Worm (Caenorhabditis elegans): ENCODE data around the gene cnc-9.

cnc-9 gene

DNA sequence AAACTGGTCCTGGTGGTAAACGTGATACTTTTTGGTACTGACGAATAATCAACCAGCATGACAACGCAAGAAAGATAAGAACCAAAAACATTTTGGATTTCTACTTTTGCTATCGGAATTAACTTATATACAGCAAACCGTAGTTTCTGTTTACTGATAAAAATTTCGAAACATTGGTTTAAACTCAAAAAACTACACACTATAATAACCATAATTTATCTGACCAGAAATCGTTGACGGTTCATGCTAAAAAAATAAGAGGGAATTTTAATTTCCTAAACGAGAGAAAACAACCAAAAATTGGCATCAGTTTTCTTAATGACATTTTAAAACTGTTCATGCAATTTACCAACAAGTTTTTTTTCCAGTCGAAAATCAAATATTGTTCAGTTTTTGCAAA lies 38.3 kb downstream of the cnc-9 start, which contains the start of gene cyp-35A1:
Gene cyp-35A1, minus strand, starts transcription at position 101 of the 400 bp plus-strand sequence.
- TF ChIP-seq Y105C5A.15 (GFP tag; IDR thresholded peaks at IDR 0.05) (no peak), spr-1 (tag; optimal IDR thresholded peaks at IDR 0.05) (no peak), egl-43 (GFP tag; IDR thresholded peaks at IDR 0.05) (no peak), cey-2 (tag; optimal IDR thresholded peaks at IDR 0.05; ENCODE audit: borderline replicate concordance, insufficient read depth) (no peak), dmd-8 (GFP tag; IDR thresholded peaks at IDR 0.05) (no peak), fkh-10 (GFP tag; optimal IDR thresholded peaks at IDR 0.05) (no peak), ceh-44 (GFP tag; IDR thresholded peaks at IDR 0.05) (no peak), nhr-28 (tag; optimal IDR thresholded peaks at IDR 0.05) (no peak), daf-19 (GFP tag; conservative IDR thresholded peaks at IDR 0.05) (no peak), tra-1 (GFP tag; IDR thresholded peaks at IDR 0.05) (no peak), T20F7.1 (GFP tag; optimal IDR thresholded peaks at IDR 0.05) (no peak), Y75B8A.6 (GFP tag; IDR thresholded peaks at IDR 0.05) (no peak), ctbp-1 (GFP tag; IDR thresholded peaks at IDR 0.05) (no peak), fos-1 (tag; optimal IDR thresholded peaks at IDR 0.05) (no peak)

DNA sequence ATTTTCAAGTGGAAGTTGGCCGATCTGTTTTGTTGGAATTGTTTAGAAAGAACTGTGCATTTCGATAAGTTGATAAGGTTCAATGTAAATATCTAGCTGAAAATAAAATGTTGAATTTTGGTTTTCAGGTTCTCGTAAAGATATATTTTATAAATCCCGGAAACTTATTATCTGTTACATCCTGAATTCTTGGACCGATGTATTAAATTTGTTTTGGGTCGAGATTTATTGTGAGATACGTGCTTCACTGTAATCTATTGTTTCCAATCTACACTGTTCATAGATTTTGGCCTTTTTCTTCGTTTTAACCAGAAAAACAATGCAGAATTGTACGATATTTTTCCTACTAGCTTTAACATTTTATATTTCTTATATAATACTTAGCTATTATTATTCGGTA lies 42.9 kb downstream of the cnc-9 start, which contains the start of gene C03G6.6:
Gene C03G6.6, plus strand, starts transcription at position 301 of the 400 bp plus-strand sequence.
- no peak for TF ChIP-seq lin-15B (tag; optimal IDR thresholded peaks at IDR 0.05)
- TF ChIP-seq R02D3.7 (tag; optimal IDR thresholded peaks at IDR 0.05): no peak
- TF ChIP-seq mxl-3 (GFP tag; optimal IDR thresholded peaks at IDR 0.05): no peak
- TF ChIP-seq mxl-2 (GFP tag; conservative IDR thresholded peaks at IDR 0.05): no peak
- no peak for TF ChIP-seq lir-3 (tag; optimal IDR thresholded peaks at IDR 0.05)
- TF ChIP-seq zip-11 (GFP tag; IDR thresholded peaks at IDR 0.05): no peak
- TF ChIP-seq nhr-111 (GFP tag; optimal IDR thresholded peaks at IDR 0.05): no peak
- TF ChIP-seq snpc-4 (tag; optimal IDR thresholded peaks at IDR 0.05): no peak
- no peak for TF ChIP-seq gei-8 (GFP tag; optimal IDR thresholded peaks at IDR 0.05)

DNA sequence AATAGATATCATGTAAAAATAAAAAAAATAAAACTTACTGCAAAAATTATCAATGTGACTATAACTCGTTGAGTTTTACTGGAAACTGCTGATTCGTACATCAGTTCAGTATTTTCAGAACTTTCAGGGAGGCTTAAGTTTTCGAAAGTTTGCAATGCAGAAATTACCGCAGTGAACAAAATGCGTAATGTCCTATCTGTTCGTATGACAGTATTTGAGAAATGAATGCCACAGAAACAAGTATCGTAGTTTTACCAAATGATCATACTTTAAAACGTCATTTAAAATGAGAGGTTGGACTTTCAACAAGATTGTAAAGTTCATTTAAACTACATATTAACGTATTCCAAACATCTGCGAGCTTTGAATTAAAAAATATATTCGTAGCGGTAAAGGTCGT lies 43.3 kb downstream of the cnc-9 start, which contains the start of gene C03G6.21:
Gene C03G6.21, minus strand, starts transcription at position 101 of the 400 bp plus-strand sequence.
- no peak for TF ChIP-seq hmg-1.1 (GFP tag; IDR thresholded peaks at IDR 0.05)

DNA sequence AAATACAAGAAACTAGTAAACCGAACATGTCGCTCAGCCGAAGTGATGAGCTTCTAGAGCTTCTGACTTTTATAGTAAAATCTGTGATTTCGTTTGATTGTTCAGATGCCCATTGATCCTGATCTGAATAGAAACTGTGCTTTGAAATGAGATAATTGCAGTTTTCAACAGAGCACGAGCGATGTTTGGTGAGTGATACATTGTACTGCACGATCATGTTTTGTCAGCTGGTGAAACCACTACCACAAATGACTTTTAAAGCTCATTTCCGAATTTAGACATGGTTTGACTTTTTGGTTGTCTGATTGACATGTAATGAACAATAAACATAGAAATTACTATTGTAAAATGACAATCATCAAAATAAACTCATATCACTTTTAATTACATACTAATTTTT lies 44.5 kb downstream of the cnc-9 start, which contains the start of gene tag-293:
Gene tag-293, minus strand, starts transcription at position 101 of the 400 bp plus-strand sequence.
- TF ChIP-seq vab-7 (GFP tag; IDR thresholded peaks at IDR 0.05): no peak

DNA sequence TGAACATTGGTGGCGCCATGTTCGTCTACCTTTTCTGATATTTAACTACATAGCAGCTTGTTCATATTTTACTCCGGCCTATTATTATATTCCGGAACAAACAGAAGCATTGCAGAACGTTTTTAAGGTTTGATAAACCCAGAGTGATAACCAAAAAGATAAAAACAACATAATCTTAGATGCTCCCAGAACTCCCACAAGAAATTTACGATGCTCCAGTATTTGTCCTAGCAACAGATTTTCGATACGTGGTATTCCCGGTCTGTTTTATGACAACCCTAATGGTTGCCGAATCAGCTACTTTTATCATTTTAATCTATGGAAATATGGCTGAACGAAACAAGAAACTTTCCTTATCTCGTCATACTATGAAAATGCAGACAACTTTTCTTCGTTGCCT lies 46.4 kb downstream of the cnc-9 start:
- no peak for TF ChIP-seq ztf-7 (tag; optimal IDR thresholded peaks at IDR 0.05)
- no peak for TF ChIP-seq nhr-48 (tag; optimal IDR thresholded peaks at IDR 0.05)
- peak in 1 of 2 experiments; percentile 92 for TF ChIP-seq unc-62 (GFP tag; optimal IDR thresholded peaks at IDR 0.05 in 1 of 2)
- no peak for TF ChIP-seq unc-62 (tag; optimal IDR thresholded peaks at IDR 0.05)
- no peak for TF ChIP-seq ceh-44 (GFP tag; IDR thresholded peaks at IDR 0.05)
- TF ChIP-seq nhr-11 (tag; optimal IDR thresholded peaks at IDR 0.05): no peak
- TF ChIP-seq T20F7.1 (GFP tag; optimal IDR thresholded peaks at IDR 0.05): no peak

DNA sequence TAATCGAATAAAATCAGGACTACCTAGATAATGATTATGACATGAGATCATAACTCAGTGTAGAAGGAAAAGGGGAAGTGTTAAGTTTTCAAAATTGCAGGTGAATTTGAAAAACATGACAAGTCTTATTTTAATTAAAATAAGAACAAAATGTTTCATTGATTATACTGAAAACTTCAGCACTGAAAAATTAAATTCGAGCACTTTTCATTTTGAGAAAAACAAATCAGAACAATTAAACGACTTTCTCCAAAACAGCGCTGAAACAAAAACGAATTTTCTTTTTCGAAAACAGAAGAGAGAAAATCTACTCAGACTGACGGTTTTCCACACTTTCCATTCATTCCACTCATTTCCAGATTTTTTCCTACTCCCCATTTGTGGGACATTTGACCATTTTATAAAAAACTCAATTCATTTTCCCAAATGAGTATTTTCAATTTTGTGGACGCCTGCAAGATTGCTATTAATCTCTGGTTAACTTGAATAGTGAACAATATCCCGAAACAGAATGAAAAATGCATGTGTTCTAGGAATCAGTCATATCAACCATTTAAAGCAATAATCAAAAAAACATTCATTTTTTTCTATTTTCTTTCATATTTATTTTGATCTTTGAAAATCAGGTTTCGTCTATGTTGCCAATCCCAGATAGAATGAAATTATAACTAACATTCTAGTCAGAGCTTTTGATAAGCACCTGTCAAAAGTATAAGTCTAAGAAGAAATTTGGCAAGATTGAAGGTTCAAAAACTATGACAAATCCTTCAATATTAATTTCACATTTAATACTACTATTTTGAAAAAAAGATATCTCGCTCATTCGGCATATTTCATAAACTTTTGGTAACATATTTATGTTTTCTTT lies 47.6 kb downstream of the cnc-9 start, which contains the start of the genes srh-231 and srh-275:
Gene srh-231, minus strand, starts transcription at position 51 of the 868 bp plus-strand sequence.
Gene srh-275, plus strand, starts transcription at position 818 of the 868 bp plus-strand sequence.
- TF ChIP-seq Y5F2A.4 (GFP tag; optimal IDR thresholded peaks at IDR 0.05): no peak
- peak; percentile 92 for TF ChIP-seq aha-1 (tag)

Data from whole organism, L4 larva.